Fruit fly (Drosophila melanogaster) ovary, adult (tissue): ENCODE data around the gene Cyp12a5.

Source experiments
- CG17801 ChIP-seq: fragments of 200-800 bp; optimal IDR thresholded peaks from 2 replicates; lab custom pipeline; 2019; ENCODE audit warnings: missing biosample characterization, mild to moderate bottlenecking, missing genetic modification characterization, moderate library complexity; ENCODE audit not compliant: partially characterized antibody

Cyp12a5 gene

DNA sequence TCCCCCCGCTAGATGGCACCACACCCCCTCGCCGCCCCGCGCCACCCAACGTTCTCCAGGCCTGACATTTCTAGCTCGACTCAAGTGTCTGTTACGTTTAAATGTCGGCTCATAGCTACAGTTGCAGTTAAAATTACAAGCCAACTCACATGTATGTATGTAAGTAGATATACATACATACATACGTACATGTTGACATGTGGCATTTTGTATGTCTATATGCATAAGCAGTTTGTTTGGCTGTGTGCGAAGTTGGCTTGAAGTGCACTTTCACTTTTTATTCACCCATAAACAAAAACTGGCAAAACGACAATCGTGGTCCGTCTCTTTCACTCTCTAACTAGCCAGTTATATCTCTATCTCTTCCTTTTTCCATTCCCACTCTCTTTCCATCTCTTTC, 50.4 kb downstream of the Cyp12a5 start:
- TF ChIP-seq CG17801, result no peak
